3 worm cellular contexts compared by ENCODE assay signal in the genomic region with DNA sequence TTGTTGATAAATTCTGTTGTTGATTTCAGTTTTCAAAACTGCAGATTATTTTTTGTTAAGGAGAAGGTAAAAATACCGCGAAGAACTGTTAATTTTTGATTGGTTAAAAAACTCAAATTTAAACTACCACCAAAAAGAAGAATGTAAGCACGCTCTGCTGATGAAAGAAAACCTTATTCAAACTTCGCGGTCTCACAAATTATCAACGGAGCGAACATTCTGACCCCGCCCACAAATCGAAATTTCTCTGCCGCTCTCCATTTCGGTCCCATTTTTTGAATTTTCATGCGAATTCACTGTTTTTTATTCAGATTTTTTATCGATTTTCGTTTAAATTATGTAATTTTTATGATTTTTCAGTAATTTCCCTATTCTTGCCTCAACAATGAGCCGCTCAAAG.
A peak's percentile ranks its signal among the peaks of the same experiment; 100 is the strongest.
TF ChIP-seq lines count a peak whose summit lies in the region.

TSS of gene cyn-3 (plus strand) at position 361 of the 400 bp plus-strand sequence.

TF ChIP-seq in whole organism, L1 larva, 84 proteins besides CTCF, POLR2A, EP300 and RAD21 (continued from another document):
- TF ChIP-seq dpl-1 (GFP tag; optimal IDR thresholded peaks at IDR 0.05; lab: Kevin White, UChicago) (peak; percentile 99), skn-1 (tag; optimal IDR thresholded peaks at IDR 0.05; lab: Kevin White, UChicago) (peak; percentile 90), alr-1 (tag; optimal IDR thresholded peaks at IDR 0.05; lab: Kevin White, UChicago; ENCODE audit: borderline replicate concordance) (no peak), efl-1 (optimal IDR thresholded peaks at IDR 0.05; lab: Kevin White, UChicago) (peak; percentile 91 to 100), efl-1 (GFP tag; optimal IDR thresholded peaks at IDR 0.05 in 1 of 2; lab: Kevin White, UChicago) (peak; percentile 99 to 100), nhr-28 (tag; optimal IDR thresholded peaks at IDR 0.05; lab: Kevin White, UChicago) (no peak), zip-4 (GFP tag; optimal IDR thresholded peaks at IDR 0.05; lab: Kevin White, UChicago) (peak; percentile 52), dsc-1 (tag; optimal IDR thresholded peaks at IDR 0.05; lab: Kevin White, UChicago) (peak; percentile 88), lsy-2 (tag; optimal IDR thresholded peaks at IDR 0.05; lab: Kevin White, UChicago) (peak; percentile 91 to 95), lin-15B (tag; optimal IDR thresholded peaks at IDR 0.05; lab: Kevin White, UChicago) (peak; percentile 96), ztf-4 (tag; optimal IDR thresholded peaks at IDR 0.05; lab: Kevin White, UChicago) (peak; percentile 79), C34B4.2 (tag; optimal IDR thresholded peaks at IDR 0.05; lab: Kevin White, UChicago) (no peak), fkh-8 (tag; optimal IDR thresholded peaks at IDR 0.05; lab: Kevin White, UChicago) (peak; percentile 89), ceh-8 (GFP tag; optimal IDR thresholded peaks at IDR 0.05; lab: Kevin White, UChicago) (peak; percentile 10), ceh-90 (tag; optimal IDR thresholded peaks at IDR 0.05; lab: Kevin White, UChicago) (no peak), egl-13 (tag; optimal IDR thresholded peaks at IDR 0.05; lab: Kevin White, UChicago) (peak; percentile 79), fkh-10 (GFP tag; optimal IDR thresholded peaks at IDR 0.05; lab: Kevin White, UChicago) (peak; percentile 56), hlh-17 (GFP tag; optimal IDR thresholded peaks at IDR 0.05; lab: Kevin White, UChicago; ENCODE audit: borderline replicate concordance) (no peak), irx-1 (tag; optimal IDR thresholded peaks at IDR 0.05; lab: Kevin White, UChicago) (peak; percentile 83), lir-3 (tag; optimal IDR thresholded peaks at IDR 0.05; lab: Kevin White, UChicago; ENCODE audit: poor library complexity) (peak; percentile 64), Y116A8C.19 (tag; optimal IDR thresholded peaks at IDR 0.05; lab: Kevin White, UChicago; ENCODE audit: borderline replicate concordance) (no peak), vab-15 (tag; optimal IDR thresholded peaks at IDR 0.05; lab: Kevin White, UChicago) (peak; percentile 57), sox-4 (tag; optimal IDR thresholded peaks at IDR 0.05; lab: Kevin White, UChicago) (peak; percentile 73), C16A3.4 (tag; optimal IDR thresholded peaks at IDR 0.05; lab: Kevin White, UChicago) (peak; percentile 95), hlh-4 (tag; optimal IDR thresholded peaks at IDR 0.05; lab: Kevin White, UChicago) (no peak), blmp-1 (tag; optimal IDR thresholded peaks at IDR 0.05; lab: Kevin White, UChicago) (peak; percentile 91), nhr-84 (tag; optimal IDR thresholded peaks at IDR 0.05; lab: Kevin White, UChicago) (no peak), snu-23 (GFP tag; optimal IDR thresholded peaks at IDR 0.05; lab: Kevin White, UChicago) (peak; percentile 96)

TF ChIP-seq in whole organism, L4 larva, 104 proteins besides CTCF, POLR2A, EP300 and RAD21 (continued from another document):
- TF ChIP-seq nhr-25 (tag; optimal IDR thresholded peaks at IDR 0.05; lab: Kevin White, UChicago; ENCODE audit: borderline replicate concordance, insufficient read depth), result peak; percentile 28
- TF ChIP-seq dve-1 (tag; optimal IDR thresholded peaks at IDR 0.05; lab: Kevin White, UChicago; ENCODE audit: insufficient read depth), result peak; percentile 92
- TF ChIP-seq aly-2 (tag; optimal IDR thresholded peaks at IDR 0.05; lab: Kevin White, UChicago), result no peak
- 0 out of 2 replicates have a peak, but pooled peaks have one; percentile 20 for TF ChIP-seq mdt-29 (GFP tag; IDR thresholded peaks at IDR 0.05; lab: Robert Waterston, UW)
- TF ChIP-seq hlh-11 (tag; optimal IDR thresholded peaks at IDR 0.05; lab: Kevin White, UChicago), result peak; percentile 73
- peak; percentile 81 for TF ChIP-seq rbr-2 (tag; optimal IDR thresholded peaks at IDR 0.05; lab: Kevin White, UChicago)
- peak; percentile 66 for TF ChIP-seq dmd-6 (GFP tag; IDR thresholded peaks at IDR 0.05; lab: Robert Waterston, UW)
- TF ChIP-seq ceh-28 (tag; optimal IDR thresholded peaks at IDR 0.05; lab: Kevin White, UChicago), result no peak
- peak; percentile 2 for TF ChIP-seq ama-1 (optimal IDR thresholded peaks at IDR 0.05; lab: Kevin White, UChicago)
- TF ChIP-seq lsy-2 (tag; optimal IDR thresholded peaks at IDR 0.05; lab: Kevin White, UChicago), result peak; percentile 32 to 94
- peak; percentile 77 for TF ChIP-seq T20F7.1 (GFP tag; optimal IDR thresholded peaks at IDR 0.05; lab: Kevin White, UChicago)
- peak; percentile 98 for TF ChIP-seq lin-38 (GFP tag; IDR thresholded peaks at IDR 0.05; lab: Robert Waterston, UW)
- TF ChIP-seq dpl-1 (GFP tag; optimal IDR thresholded peaks at IDR 0.05; lab: Kevin White, UChicago), result peak; percentile 99
- TF ChIP-seq pqm-1 (tag; optimal IDR thresholded peaks at IDR 0.05; lab: Kevin White, UChicago), result no peak
- TF ChIP-seq lin-13 (GFP tag; optimal IDR thresholded peaks at IDR 0.05; lab: Kevin White, UChicago), result no peak
- TF ChIP-seq unc-130 (GFP tag; optimal IDR thresholded peaks at IDR 0.05; lab: Kevin White, UChicago), result peak; percentile 31
- no peak for TF ChIP-seq ceh-44 (GFP tag; IDR thresholded peaks at IDR 0.05; lab: Robert Waterston, UW)
- TF ChIP-seq skn-1 (tag; optimal IDR thresholded peaks at IDR 0.05; lab: Kevin White, UChicago), result no peak
- TF ChIP-seq lir-3 (tag; optimal IDR thresholded peaks at IDR 0.05; lab: Kevin White, UChicago), result no peak
- no peak for TF ChIP-seq daf-12 (tag; optimal IDR thresholded peaks at IDR 0.05; lab: Kevin White, UChicago)
- no peak for TF ChIP-seq lim-7 (GFP tag; IDR thresholded peaks at IDR 0.05; lab: Robert Waterston, UW)
- no peak for TF ChIP-seq zfp-2 (tag; optimal IDR thresholded peaks at IDR 0.05; lab: Kevin White, UChicago)
- TF ChIP-seq dmd-9 (GFP tag; IDR thresholded peaks at IDR 0.05; lab: Robert Waterston, UW), result peak; percentile 59; the same call in 1 of the 2 replicates
- no peak for TF ChIP-seq spr-1 (tag; optimal IDR thresholded peaks at IDR 0.05; lab: Kevin White, UChicago)
- no peak for TF ChIP-seq R02D3.7 (tag; optimal IDR thresholded peaks at IDR 0.05; lab: Kevin White, UChicago)
- TF ChIP-seq hif-1 (tag; optimal IDR thresholded peaks at IDR 0.05; lab: Kevin White, UChicago), result peak in 1 of 2 experiments; percentile 60
- no peak for TF ChIP-seq nhr-111 (GFP tag; optimal IDR thresholded peaks at IDR 0.05; lab: Kevin White, UChicago)

TF ChIP-seq in whole organism, young adult, 124 proteins besides CTCF, POLR2A, EP300 and RAD21 (continued from another document):
- TF ChIP-seq nhr-179 (tag; optimal IDR thresholded peaks at IDR 0.05; lab: Kevin White, UChicago) (no peak), madf-3 (GFP tag; IDR thresholded peaks at IDR 0.05; lab: Robert Waterston, UW) (no peak), nhr-27 (tag; optimal IDR thresholded peaks at IDR 0.05; lab: Kevin White, UChicago) (no peak), ekl-4 (GFP tag; IDR thresholded peaks at IDR 0.05; lab: Robert Waterston, UW) (peak; percentile 71; the same call in 1 of the 2 replicates), ccch-3 (GFP tag; optimal IDR thresholded peaks at IDR 0.05; lab: Kevin White, UChicago) (no peak), hmg-1.2 (GFP tag; IDR thresholded peaks at IDR 0.05; lab: Robert Waterston, UW) (peak; percentile 54), ceh-100 (GFP tag; IDR thresholded peaks at IDR 0.05; lab: Robert Waterston, UW) (peak; percentile 71), F52B5.7 (tag; optimal IDR thresholded peaks at IDR 0.05; lab: Kevin White, UChicago) (no peak), egl-44 (GFP tag; IDR thresholded peaks at IDR 0.05; lab: Robert Waterston, UW) (no peak), tbx-9 (tag; optimal IDR thresholded peaks at IDR 0.05; lab: Kevin White, UChicago; ENCODE audit: borderline replicate concordance) (no peak), lsl-1 (GFP tag; optimal IDR thresholded peaks at IDR 0.05; lab: Kevin White, UChicago) (peak; percentile 44), lsy-27 (tag; optimal IDR thresholded peaks at IDR 0.05; lab: Kevin White, UChicago; ENCODE audit: borderline replicate concordance, insufficient read depth) (no peak), F49E8.2 (tag; optimal IDR thresholded peaks at IDR 0.05; lab: Kevin White, UChicago; ENCODE audit: insufficient read depth) (peak; percentile 4), lin-26 (GFP tag; IDR thresholded peaks at IDR 0.05; lab: Robert Waterston, UW) (no peak), T07F8.4 (tag; optimal IDR thresholded peaks at IDR 0.05; lab: Kevin White, UChicago) (no peak), pha-4 (tag; optimal IDR thresholded peaks at IDR 0.05; lab: Kevin White, UChicago) (peak; percentile 44), dpff-1 (tag; optimal IDR thresholded peaks at IDR 0.05; lab: Kevin White, UChicago) (no peak), F39B2.1 (GFP tag; IDR thresholded peaks at IDR 0.05; lab: Robert Waterston, UW) (no peak), ztf-3 (GFP tag; optimal IDR thresholded peaks at IDR 0.05; lab: Kevin White, UChicago) (no peak), ztf-22 (GFP tag; optimal IDR thresholded peaks at IDR 0.05; lab: Kevin White, UChicago) (no peak), tbp1 (GFP tag; optimal IDR thresholded peaks at IDR 0.05; lab: Kevin White, UChicago) (peak; percentile 56), ceh-58 (GFP tag; IDR thresholded peaks at IDR 0.05; lab: Robert Waterston, UW) (no peak), ztf-18 (tag; optimal IDR thresholded peaks at IDR 0.05; lab: Kevin White, UChicago) (peak; percentile 14), Y56A3A.18 (GFP tag; IDR thresholded peaks at IDR 0.05; lab: Robert Waterston, UW) (no peak)
